Fruit fly (Drosophila melanogaster) S2 (cell line): ENCODE measurements around the gene Shal.

Source experiments
- CG8478 ChIP-seq: fragments of >200 bp; optimal IDR thresholded peaks from 2 replicates; lab custom pipeline; 2018
- CTCF ChIP-seq, 2 experiments: fragments of >200 bp; optimal IDR thresholded peaks; 2 replicates each; lab custom pipeline; 2018

dm6 chr3L:19561745-19562144, 22.6 kb downstream of the Shal start:
- TF ChIP-seq CG8478 (lab: Kevin White, UChicago) (no peak), CTCF (optimal IDR thresholded peaks at IDR 0.05; lab: Kevin White, UChicago) (no peak)
